Worm (Caenorhabditis elegans): ENCODE data around the gene F21C10.4.

DNA sequence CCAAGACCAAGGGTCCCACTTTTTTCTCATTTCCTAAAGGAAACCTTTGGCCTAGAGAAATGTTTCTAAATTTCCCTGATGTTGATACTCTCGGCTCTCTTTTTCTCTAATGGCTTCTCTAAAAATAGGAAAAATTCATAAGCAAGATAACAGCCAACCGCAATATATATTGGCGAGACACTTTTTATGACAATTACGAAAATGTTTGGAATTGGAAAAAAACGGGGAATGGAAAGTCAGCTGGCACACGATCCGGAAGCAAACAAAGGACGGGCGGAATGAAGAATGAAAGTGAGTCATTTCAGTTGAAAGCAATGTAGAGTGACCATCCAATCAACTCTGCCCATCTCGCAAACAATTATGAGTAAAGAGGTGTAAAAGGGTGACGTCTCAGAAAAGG, 45.0 kb upstream of the F21C10.4 start:
- TF ChIP-seq snpc-4 (tag; optimal IDR thresholded peaks at IDR 0.05) (no peak), nhr-28 (tag; optimal IDR thresholded peaks at IDR 0.05) (no peak), ceh-43 (GFP tag; optimal IDR thresholded peaks at IDR 0.05) (no peak), mab-5 (tag; optimal IDR thresholded peaks at IDR 0.05) (no peak), lsy-2 (tag; optimal IDR thresholded peaks at IDR 0.05) (no peak), ceh-39 (tag; optimal IDR thresholded peaks at IDR 0.05) (no peak), pha-4 (tag; optimal IDR thresholded peaks at IDR 0.05) (no peak), flh-1 (GFP tag; optimal IDR thresholded peaks at IDR 0.05) (no peak), ztf-11 (tag; optimal IDR thresholded peaks at IDR 0.05) (no peak), ces-1 (GFP tag; optimal IDR thresholded peaks at IDR 0.05) (no peak), sem-2 (GFP tag; optimal IDR thresholded peaks at IDR 0.05) (no peak), drap-1 (GFP tag; optimal IDR thresholded peaks at IDR 0.05) (no peak), M03D4.4 (tag; optimal IDR thresholded peaks at IDR 0.05) (no peak)
